Fruit fly (Drosophila melanogaster) whole organism, embryonic: Measurements from ENCODE around the gene RfC3.

Experiments
- BEAF-32 ChIP-seq: fragments of 200-800 bp; sonication (Bioruptor generic); optimal IDR thresholded peaks from 3 replicates; lab custom pipeline; 2017; ENCODE audit warnings: missing biosample characterization, missing genetic modification characterization, mild to moderate bottlenecking, moderate library complexity, missing genetic modification reagents
- C15 ChIP-seq: fragments of 200-800 bp; sonication (Bioruptor generic); IDR thresholded peaks from 3 replicates; pipeline ENCODE4 v1.3.6; 2022; ENCODE audit warnings: missing biosample characterization, missing genetic modification characterization
- CG11723 ChIP-seq: fragments of 200-800 bp; sonication (Bioruptor generic); optimal IDR thresholded peaks from 2 replicates; lab custom pipeline; 2017; ENCODE audit warnings: missing biosample characterization, mild to moderate bottlenecking, missing genetic modification characterization
- CG12391 ChIP-seq: fragments of 200-800 bp; sonication (Bioruptor generic); optimal IDR thresholded peaks from 3 replicates; lab custom pipeline; 2018; ENCODE audit warnings: missing biosample characterization, mild to moderate bottlenecking, missing genetic modification characterization, moderate library complexity
- CG13775 ChIP-seq: fragments of 200-800 bp; sonication (Bioruptor generic); optimal IDR thresholded peaks from 3 replicates; lab custom pipeline; 2017; ENCODE audit warnings: missing biosample characterization, mild to moderate bottlenecking, missing genetic modification characterization
- CG14667 ChIP-seq: fragments of 200-800 bp; sonication (Bioruptor generic); IDR thresholded peaks from 2 replicates; pipeline ENCODE4 v1.3.6; 2022; ENCODE audit warnings: missing biosample characterization, missing genetic modification characterization
- CG18619 ChIP-seq: fragments of 200-800 bp; sonication (Bioruptor generic); optimal IDR thresholded peaks from 3 replicates; lab custom pipeline; 2017; ENCODE audit warnings: missing biosample characterization, mild to moderate bottlenecking, missing genetic modification characterization
- CG31224 ChIP-seq: fragments of 200-800 bp; sonication (Bioruptor generic); IDR thresholded peaks from 2 replicates; pipeline ENCODE4 v1.3.6; 2022; ENCODE audit warnings: missing biosample characterization, missing genetic modification characterization
- CG3726 ChIP-seq: fragments of 200-800 bp; sonication (Bioruptor generic); IDR thresholded peaks from 3 replicates; pipeline ENCODE4, ENCODE4 v1.3.6; 2022; ENCODE audit warnings: missing biosample characterization, missing genetic modification characterization
- CG3847 ChIP-seq: fragments of 200-800 bp; sonication (Bioruptor generic); IDR thresholded peaks from 2 replicates; pipeline ENCODE4 v1.3.6; 2022; ENCODE audit warnings: missing biosample characterization, missing genetic modification characterization
- CG4854 ChIP-seq: fragments of 200-800 bp; sonication (Bioruptor generic); optimal IDR thresholded peaks from 2 replicates; lab custom pipeline; 2016; ENCODE audit warnings: missing biosample characterization, missing genetic modification characterization, inconsistent platforms
- CG6854 ChIP-seq: fragments of 200-800 bp; sonication (Bioruptor generic); optimal IDR thresholded peaks from 3 replicates; lab custom pipeline; 2017; ENCODE audit warnings: missing biosample characterization, mild to moderate bottlenecking, missing genetic modification characterization
- CG7556 ChIP-seq: fragments of 200-800 bp; sonication (Bioruptor generic); optimal IDR thresholded peaks from 2 replicates; lab custom pipeline; 2017; ENCODE audit warnings: missing biosample characterization, mild to moderate bottlenecking, missing genetic modification characterization
- CG8924 ChIP-seq: fragments of 200-800 bp; optimal IDR thresholded peaks from 3 replicates; lab custom pipeline; 2019; ENCODE audit warnings: missing biosample characterization, mild to moderate bottlenecking, missing genetic modification characterization, moderate library complexity
- Chrac-16 ChIP-seq: fragments of 200-800 bp; sonication (Bioruptor generic); optimal IDR thresholded peaks from 3 replicates; lab custom pipeline; 2016; ENCODE audit warnings: missing biosample characterization, missing genetic modification characterization
- Dip3 ChIP-seq: fragments of 200-800 bp; sonication (Bioruptor generic); optimal IDR thresholded peaks from 3 replicates; lab custom pipeline; 2016; ENCODE audit warnings: missing biosample characterization, missing genetic modification characterization
- H15 ChIP-seq: fragments of 200-800 bp; sonication (Bioruptor generic); IDR thresholded peaks from 3 replicates; pipeline ENCODE4 v1.3.6; 2022; ENCODE audit warnings: missing biosample characterization, missing genetic modification characterization
- HHEX ChIP-seq: fragments of 200-800 bp; sonication (Bioruptor generic); optimal IDR thresholded peaks from 3 replicates; lab custom pipeline; 2017; ENCODE audit warnings: missing biosample characterization, mild to moderate bottlenecking, missing genetic modification characterization, missing genetic modification reagents
- Hey ChIP-seq: fragments of 200-800 bp; sonication (Bioruptor generic); optimal IDR thresholded peaks from 3 replicates; lab custom pipeline; 2018; ENCODE audit warnings: missing biosample characterization, mild to moderate bottlenecking, missing genetic modification characterization
- Hmr ChIP-seq: fragments of 200-800 bp; sonication (Bioruptor generic); optimal IDR thresholded peaks from 3 replicates; lab custom pipeline; 2017; ENCODE audit warnings: mild to moderate bottlenecking, missing biosample characterization, missing genetic modification reagents, missing genetic modification characterization
- Lhr ChIP-seq: fragments of 200-800 bp; sonication (Bioruptor generic); optimal IDR thresholded peaks from 3 replicates; lab custom pipeline; 2017; ENCODE audit warnings: mild to moderate bottlenecking, missing biosample characterization, missing genetic modification reagents, missing genetic modification characterization
- Lpt ChIP-seq: fragments of >200 bp; optimal IDR thresholded peaks from 2 replicates; lab custom pipeline; 2018; ENCODE audit warnings: missing biosample characterization, missing genetic modification characterization
- MESR4 ChIP-seq: fragments of 200-800 bp; sonication (Bioruptor generic); optimal IDR thresholded peaks from 2 replicates; lab custom pipeline; 2018; ENCODE audit warnings: missing biosample characterization, mild to moderate bottlenecking, missing genetic modification characterization, moderate library complexity
- Mrtf ChIP-seq: fragments of 200-800 bp; sonication (Bioruptor generic); IDR thresholded peaks from 3 replicates; pipeline ENCODE4 v1.3.6; 2022; ENCODE audit warnings: missing biosample characterization, missing genetic modification characterization
- Opbp ChIP-seq: fragments of 200-800 bp; sonication (Bioruptor generic); IDR thresholded peaks from 3 replicates; pipeline ENCODE4 v1.3.6; 2022; ENCODE audit warnings: missing biosample characterization, missing genetic modification characterization; ENCODE audit not compliant: partially characterized antibody
- Spps ChIP-seq: fragments of 200-800 bp; sonication (Bioruptor generic); optimal IDR thresholded peaks from 2 replicates; lab custom pipeline; 2018; ENCODE audit warnings: missing biosample characterization, mild to moderate bottlenecking, missing genetic modification characterization
- ase ChIP-seq: fragments of 200-800 bp; sonication (Bioruptor generic); IDR thresholded peaks from 3 replicates; pipeline ENCODE4 v1.3.6; 2022; ENCODE audit warnings: missing biosample characterization, missing genetic modification characterization
- chif ChIP-seq, 2 experiments: fragments of 200-800 bp; sonication (Bioruptor generic); optimal IDR thresholded peaks; 3 replicates each; lab custom pipeline; 2016; ENCODE audit warnings: missing biosample characterization in 2 of 2, missing genetic modification characterization in 2 of 2
- danr ChIP-seq: fragments of 200-800 bp; sonication (Bioruptor generic); IDR thresholded peaks from 2 replicates; pipeline ENCODE4 v1.3.6; 2022; ENCODE audit warnings: missing biosample characterization, missing genetic modification characterization
- disco-r ChIP-seq: fragments of 200-800 bp; sonication (Bioruptor generic); optimal IDR thresholded peaks from 2 replicates; lab custom pipeline; 2016; ENCODE audit warnings: missing biosample characterization, missing genetic modification characterization
- dysf ChIP-seq: fragments of 200-800 bp; sonication (Bioruptor generic); IDR thresholded peaks from 3 replicates; pipeline ENCODE4 v1.3.6; 2022; ENCODE audit warnings: missing biosample characterization, missing genetic modification characterization
- ems ChIP-seq: fragments of 200-800 bp; sonication (Bioruptor generic); optimal IDR thresholded peaks from 3 replicates; lab custom pipeline; 2016; ENCODE audit warnings: missing biosample characterization, missing genetic modification characterization
- ftz-f1 ChIP-seq: fragments of 200-800 bp; sonication (Bioruptor generic); optimal IDR thresholded peaks from 2 replicates; lab custom pipeline; 2016; ENCODE audit warnings: missing biosample characterization, missing genetic modification characterization
- fu2 ChIP-seq: fragments of 200-800 bp; sonication (Bioruptor generic); optimal IDR thresholded peaks from 2 replicates; lab custom pipeline; 2016; ENCODE audit warnings: missing biosample characterization, missing genetic modification characterization
- grn ChIP-seq: fragments of 200-800 bp; sonication (Bioruptor generic); optimal IDR thresholded peaks from 3 replicates; lab custom pipeline; 2017; ENCODE audit warnings: missing biosample characterization, missing genetic modification characterization
- hbn ChIP-seq: fragments of 200-800 bp; sonication (Bioruptor generic); IDR thresholded peaks from 2 replicates; pipeline ENCODE4 v1.3.6; 2022; ENCODE audit warnings: missing biosample characterization, missing genetic modification characterization; ENCODE audit not compliant: partially characterized antibody
- hth ChIP-seq: fragments of >200 bp; optimal IDR thresholded peaks from 2 replicates; lab custom pipeline; 2017; ENCODE audit warnings: inconsistent platforms
- ind ChIP-seq: fragments of 200-800 bp; sonication (Bioruptor generic); optimal IDR thresholded peaks from 3 replicates; lab custom pipeline; 2016; ENCODE audit warnings: missing biosample characterization, missing genetic modification characterization
- lilli ChIP-seq: fragments of 200-800 bp; sonication (Bioruptor generic); optimal IDR thresholded peaks from 3 replicates; lab custom pipeline; 2016; ENCODE audit warnings: missing biosample characterization, missing genetic modification characterization
- lmd ChIP-seq: fragments of 200-800 bp; sonication (Bioruptor generic); IDR thresholded peaks from 2 replicates; pipeline ENCODE4 v1.3.6; 2022; ENCODE audit warnings: missing biosample characterization, missing genetic modification characterization
- mam ChIP-seq: fragments of 200-800 bp; sonication (Bioruptor generic); optimal IDR thresholded peaks from 3 replicates; lab custom pipeline; 2016; ENCODE audit warnings: missing biosample characterization, missing genetic modification characterization
- mld ChIP-seq: fragments of 200-800 bp; sonication (Bioruptor generic); IDR thresholded peaks from 3 replicates; pipeline ENCODE4 v1.3.6; 2022; ENCODE audit warnings: missing biosample characterization, missing genetic modification characterization; ENCODE audit not compliant: partially characterized antibody
- nau ChIP-seq: fragments of 200-800 bp; sonication (Bioruptor generic); optimal IDR thresholded peaks from 3 replicates; lab custom pipeline; 2017; ENCODE audit warnings: missing biosample characterization, mild to moderate bottlenecking, missing genetic modification characterization, missing genetic modification reagents
- onecut ChIP-seq: fragments of 200-800 bp; sonication (Bioruptor generic); IDR thresholded peaks from 2 replicates; pipeline ENCODE4 v1.3.6; 2022; ENCODE audit warnings: missing biosample characterization, missing genetic modification characterization
- p53 ChIP-seq: fragments of 200-800 bp; sonication (Bioruptor generic); optimal IDR thresholded peaks from 2 replicates; lab custom pipeline; 2016; ENCODE audit warnings: missing biosample characterization, missing genetic modification characterization
- phol ChIP-seq: fragments of 200-800 bp; sonication (Bioruptor generic); optimal IDR thresholded peaks from 3 replicates; lab custom pipeline; 2018; ENCODE audit warnings: missing biosample characterization, mild to moderate bottlenecking, missing genetic modification characterization, moderate library complexity
- prd ChIP-seq, 3 experiments: fragments of >200 bp in 2 of 3; fragments of 200-800 bp in 1 of 3; sonication (Bioruptor generic) in 1 of 3; optimal IDR thresholded peaks in 2 of 3; IDR thresholded peaks in 1 of 3; 2 replicates in 2 of 3; 3 replicates in 1 of 3; pipeline versions ENCODE4 v1.3.6 to Lab custom; 2017 to 2022; ENCODE audit warnings: missing biosample characterization in 1 of 3, missing genetic modification characterization in 1 of 3
- pzg ChIP-seq: fragments of 200-800 bp; sonication (Bioruptor generic); optimal IDR thresholded peaks from 3 replicates; lab custom pipeline; 2018; ENCODE audit warnings: missing biosample characterization, mild to moderate bottlenecking, missing genetic modification characterization, moderate library complexity
- slbo ChIP-seq: fragments of 200-800 bp; sonication (Bioruptor generic); IDR thresholded peaks from 2 replicates; pipeline ENCODE4 v1.3.6; 2022; ENCODE audit warnings: missing biosample characterization, missing genetic modification characterization
- stwl ChIP-seq: fragments of 200-800 bp; sonication (Bioruptor generic); optimal IDR thresholded peaks from 3 replicates; lab custom pipeline; 2018; ENCODE audit warnings: missing biosample characterization, mild to moderate bottlenecking, missing genetic modification characterization, moderate library complexity
- zen ChIP-seq: fragments of 200-800 bp; sonication (Bioruptor generic); optimal IDR thresholded peaks from 3 replicates; lab custom pipeline; 2018; ENCODE audit warnings: missing biosample characterization, mild to moderate bottlenecking, missing genetic modification characterization, moderate library complexity

The RfC3 gene

dm6 chr2L:10466865-10467270 lies 47.9 kb downstream of the RfC3 start (continued):
- TF ChIP-seq CG4854 (GFP tag; lab: Kevin White, UChicago), result peak; percentile 14
- no peak for TF ChIP-seq Hey (tag; lab: Kevin White, UChicago)
- peak; percentile 37 to 59 for TF ChIP-seq chif (GFP tag; optimal IDR thresholded peaks at IDR 0.05; lab: Kevin White, UChicago)
- TF ChIP-seq nau (GFP tag; lab: Kevin White, UChicago), result peak; percentile 57
- no peak for TF ChIP-seq stwl (tag; lab: Kevin White, UChicago)
- TF ChIP-seq CG31224 (GFP tag; lab: Robert Waterston, UW), result no peak
- TF ChIP-seq CG3726 (GFP tag; lab: Robert Waterston, UW), result no peak
- 0 out of 2 replicates have a peak, but pooled peaks have one; percentile 26 for TF ChIP-seq CG3847 (GFP tag; lab: Robert Waterston, UW)
- no peak for TF ChIP-seq CG6854
- peak; percentile 49 for TF ChIP-seq CG18619 (GFP tag; lab: Kevin White, UChicago)
- peak; percentile 16 for TF ChIP-seq Lhr (GFP tag; lab: Kevin White, UChicago)
- TF ChIP-seq mld (GFP tag; lab: Robert Waterston, UW), result no peak
- TF ChIP-seq fu2 (GFP tag; lab: Kevin White, UChicago), result no peak
- peak; percentile 53 for TF ChIP-seq HHEX (GFP tag; lab: Kevin White, UChicago)
- no peak for TF ChIP-seq Dip3 (GFP tag; lab: Kevin White, UChicago)
- peak; percentile 35 for TF ChIP-seq lilli (GFP tag; lab: Kevin White, UChicago)
- TF ChIP-seq BEAF-32 (GFP tag; lab: Kevin White, UChicago), result no peak
- TF ChIP-seq zen (tag; lab: Kevin White, UChicago), result peak; percentile 16
- TF ChIP-seq CG7556 (GFP tag; lab: Kevin White, UChicago), result peak; percentile 69
- 0 out of 2 replicates have a peak, but pooled peaks have one; percentile 15 for TF ChIP-seq onecut (GFP tag; lab: Robert Waterston, UW)
- no peak for TF ChIP-seq hth (lab: Kevin White, UChicago)
- TF ChIP-seq p53 (GFP tag; lab: Kevin White, UChicago), result no peak
- 0 out of 3 replicates have a peak, but pooled peaks have one; percentile 46 for TF ChIP-seq Mrtf
- no peak for TF ChIP-seq ase
- TF ChIP-seq ind (GFP tag; lab: Kevin White, UChicago), result peak; percentile 58
- peak; percentile 44 for TF ChIP-seq mam
- peak; percentile 62 for TF ChIP-seq CG13775 (GFP tag; lab: Kevin White, UChicago)
- TF ChIP-seq CG8924 (tag; lab: Kevin White, UChicago), result peak; percentile 62
- no peak for TF ChIP-seq ftz-f1 (GFP tag; lab: Kevin White, UChicago)
- TF ChIP-seq Opbp (GFP tag; lab: Robert Waterston, UW), result no peak
- no peak for TF ChIP-seq Hmr
- TF ChIP-seq Lpt (GFP tag; lab: Kevin White, UChicago), result no peak
- peak; percentile 18 for TF ChIP-seq disco-r (GFP tag; lab: Kevin White, UChicago)
- TF ChIP-seq CG11723 (GFP tag; lab: Kevin White, UChicago), result peak; percentile 58
- no peak for TF ChIP-seq hbn (GFP tag; lab: Robert Waterston, UW)
- no peak for TF ChIP-seq C15 (GFP tag; lab: Robert Waterston, UW)
- TF ChIP-seq lmd (GFP tag; lab: Robert Waterston, UW), result peak; percentile 80
- no peak for TF ChIP-seq prd (optimal IDR thresholded peaks at IDR 0.05; lab: Kevin White, UChicago)
- TF ChIP-seq prd (GFP tag; IDR thresholded peaks at IDR 0.05; lab: Robert Waterston, UW), result peak; percentile 82
- TF ChIP-seq H15, result peak; percentile 56; the same call in 2 of the 3 replicates
- peak; percentile 84 for TF ChIP-seq phol
- TF ChIP-seq Chrac-16, result peak; percentile 55
- TF ChIP-seq grn, result no peak
- peak; percentile 50 for TF ChIP-seq CG12391 (tag; lab: Kevin White, UChicago)
- no peak; the same call in 1 of the 2 replicates for TF ChIP-seq slbo (GFP tag; lab: Robert Waterston, UW)
- TF ChIP-seq Spps (tag; lab: Kevin White, UChicago), result peak; percentile 57
- no peak for TF ChIP-seq MESR4 (GFP tag; lab: Kevin White, UChicago)
- TF ChIP-seq danr (GFP tag; lab: Robert Waterston, UW), result no peak; the same call in 1 of the 2 replicates
- TF ChIP-seq pzg, result no peak
- peak; percentile 36 for TF ChIP-seq ems (GFP tag; lab: Kevin White, UChicago)
- peak; percentile 76 for TF ChIP-seq dysf (GFP tag; lab: Robert Waterston, UW)
- TF ChIP-seq CG14667 (GFP tag; lab: Robert Waterston, UW), result no peak
